Fruit fly (Drosophila melanogaster) whole organism, embryonic: ENCODE data around the gene CG15888.

Source experiments
- Aef1 ChIP-seq: fragments of 200-800 bp; sonication (Bioruptor generic); IDR thresholded peaks from 3 replicates; pipeline ENCODE4 v1.3.6; 2022; ENCODE audit warnings: missing biosample characterization, missing genetic modification characterization
- Bgb ChIP-seq: fragments of 200-800 bp; sonication (Bioruptor generic); IDR thresholded peaks from 2 replicates; pipeline ENCODE4 v1.3.6; 2022; ENCODE audit warnings: missing biosample characterization, missing genetic modification characterization; ENCODE audit not compliant: partially characterized antibody
- CG10267 ChIP-seq: fragments of 200-800 bp; sonication (Bioruptor generic); optimal IDR thresholded peaks from 2 replicates; lab custom pipeline; 2018; ENCODE audit warnings: missing biosample characterization, mild to moderate bottlenecking, missing genetic modification characterization, moderate library complexity
- CG10321 ChIP-seq: fragments of 200-800 bp; sonication (Bioruptor generic); IDR thresholded peaks from 2 replicates; pipeline ENCODE4 v1.3.6; 2022; ENCODE audit warnings: missing biosample characterization, missing genetic modification characterization
- CG10431 ChIP-seq: fragments of 200-800 bp; sonication (Bioruptor generic); optimal IDR thresholded peaks from 3 replicates; lab custom pipeline; 2018; ENCODE audit warnings: missing biosample characterization, mild to moderate bottlenecking, missing genetic modification characterization
- CG11456 ChIP-seq: fragments of 200-800 bp; sonication (Bioruptor generic); IDR thresholded peaks from 3 replicates; pipeline ENCODE4 v1.3.6; 2022; ENCODE audit warnings: missing biosample characterization, missing genetic modification characterization
- CG12236 ChIP-seq: fragments of 200-800 bp; sonication (Bioruptor generic); optimal IDR thresholded peaks from 2 replicates; lab custom pipeline; 2016; ENCODE audit warnings: missing biosample characterization, missing genetic modification characterization
- CG13123 ChIP-seq: fragments of 200-800 bp; sonication (Bioruptor generic); optimal IDR thresholded peaks from 2 replicates; lab custom pipeline; 2016; ENCODE audit warnings: missing biosample characterization, missing genetic modification characterization
- CG14050 ChIP-seq: fragments of 200-800 bp; sonication (Bioruptor generic); IDR thresholded peaks from 3 replicates; pipeline ENCODE4 v1.3.6; 2022; ENCODE audit warnings: missing biosample characterization, missing genetic modification characterization
- CG15479 ChIP-seq: fragments of 200-800 bp; sonication (Bioruptor generic); optimal IDR thresholded peaks from 3 replicates; lab custom pipeline; 2019; ENCODE audit warnings: missing biosample characterization, mild to moderate bottlenecking, missing genetic modification characterization, moderate library complexity
- CG1647 ChIP-seq: fragments of 200-800 bp; sonication (Bioruptor generic); optimal IDR thresholded peaks from 3 replicates; lab custom pipeline; 2016; ENCODE audit warnings: missing biosample characterization, missing genetic modification characterization
- CG17829 ChIP-seq: fragments of 200-800 bp; optimal IDR thresholded peaks from 2 replicates; lab custom pipeline; 2019; ENCODE audit warnings: missing biosample characterization, mild to moderate bottlenecking, missing genetic modification characterization, moderate library complexity
- CG2202 ChIP-seq: fragments of 200-800 bp; sonication (Bioruptor generic); optimal IDR thresholded peaks from 2 replicates; lab custom pipeline; 2018; ENCODE audit warnings: missing biosample characterization, mild to moderate bottlenecking, missing genetic modification characterization
- CG30020 ChIP-seq: fragments of 200-800 bp; optimal IDR thresholded peaks from 2 replicates; lab custom pipeline; 2019; ENCODE audit warnings: missing biosample characterization, mild to moderate bottlenecking, missing genetic modification characterization, moderate library complexity
- CG30431 ChIP-seq: fragments of 200-800 bp; sonication (Bioruptor generic); optimal IDR thresholded peaks from 2 replicates; lab custom pipeline; 2017; ENCODE audit warnings: missing biosample characterization, missing genetic modification characterization
- CG32532 ChIP-seq: fragments of 200-800 bp; sonication (Bioruptor generic); IDR thresholded peaks from 2 replicates; pipeline ENCODE4 v1.3.6; 2022; ENCODE audit warnings: missing biosample characterization, missing genetic modification characterization
- CG3281 ChIP-seq: fragments of 200-800 bp; sonication (Bioruptor generic); optimal IDR thresholded peaks from 3 replicates; lab custom pipeline; 2017; ENCODE audit warnings: missing biosample characterization, mild to moderate bottlenecking, missing genetic modification characterization
- CG42726 ChIP-seq: fragments of 200-800 bp; sonication (Bioruptor generic); IDR thresholded peaks from 2 replicates; pipeline ENCODE4 v1.3.6; 2022; ENCODE audit warnings: missing biosample characterization, missing genetic modification characterization; ENCODE audit not compliant: partially characterized antibody
- CG4328 ChIP-seq: fragments of 200-800 bp; sonication (Bioruptor generic); optimal IDR thresholded peaks from 3 replicates; lab custom pipeline; 2017; ENCODE audit warnings: missing biosample characterization, missing genetic modification reagents, missing genetic modification characterization
- CG4707 ChIP-seq: fragments of 200-800 bp; sonication (Bioruptor generic); optimal IDR thresholded peaks from 2 replicates; lab custom pipeline; 2018; ENCODE audit warnings: missing biosample characterization, mild to moderate bottlenecking, missing genetic modification characterization, moderate library complexity
- CG6765 ChIP-seq: fragments of 200-800 bp; sonication (Bioruptor generic); optimal IDR thresholded peaks from 3 replicates; lab custom pipeline; 2017; ENCODE audit warnings: missing biosample characterization, mild to moderate bottlenecking, missing genetic modification characterization
- CG7357 ChIP-seq: fragments of 200-800 bp; sonication (Bioruptor generic); IDR thresholded peaks from 3 replicates; pipeline ENCODE4 v1.3.6; 2022; ENCODE audit warnings: missing biosample characterization, missing genetic modification characterization
- CG9215 ChIP-seq: fragments of 200-800 bp; sonication (Bioruptor generic); IDR thresholded peaks from 2 replicates; pipeline ENCODE4 v1.3.6; 2022; ENCODE audit warnings: missing biosample characterization, missing genetic modification characterization
- CG9932 ChIP-seq: fragments of 200-800 bp; sonication (Bioruptor generic); IDR thresholded peaks from 2 replicates; pipeline ENCODE4 v1.3.6; 2022; ENCODE audit warnings: missing biosample characterization, missing genetic modification characterization
- CkIIα-i1 ChIP-seq: fragments of 200-800 bp; sonication (Bioruptor generic); IDR thresholded peaks from 2 replicates; pipeline ENCODE4 v1.3.6; 2022; ENCODE audit warnings: missing biosample characterization, missing genetic modification characterization
- Doc2 ChIP-seq: fragments of 200-800 bp; sonication (Bioruptor generic); IDR thresholded peaks from 2 replicates; pipeline ENCODE4 v1.3.6; 2022; ENCODE audit warnings: missing biosample characterization, missing genetic modification characterization
- Dref ChIP-seq: fragments of 200-800 bp; sonication (Bioruptor generic); IDR thresholded peaks from 2 replicates; pipeline ENCODE4 v1.3.6; 2022; ENCODE audit warnings: missing biosample characterization, missing genetic modification characterization
- Fer2 ChIP-seq: fragments of 200-800 bp; sonication (Bioruptor generic); optimal IDR thresholded peaks from 2 replicates; lab custom pipeline; 2018; ENCODE audit warnings: missing biosample characterization, mild to moderate bottlenecking, missing genetic modification characterization, moderate library complexity
- GATAe ChIP-seq: fragments of 200-800 bp; sonication (Bioruptor generic); conservative IDR thresholded peaks from 2 replicates; pipeline ENCODE4 v1.3.6; 2022; ENCODE audit warnings: missing biosample characterization, missing genetic modification characterization
- H2.0 ChIP-seq: fragments of 200-800 bp; sonication (Bioruptor generic); IDR thresholded peaks from 2 replicates; pipeline ENCODE4 v1.3.6; 2022; ENCODE audit warnings: missing biosample characterization, missing genetic modification characterization
- Lhr ChIP-seq: fragments of 200-800 bp; sonication (Bioruptor generic); optimal IDR thresholded peaks from 3 replicates; lab custom pipeline; 2017; ENCODE audit warnings: mild to moderate bottlenecking, missing biosample characterization, missing genetic modification reagents, missing genetic modification characterization
- Mes4 ChIP-seq: fragments of 200-800 bp; sonication (Bioruptor generic); optimal IDR thresholded peaks from 2 replicates; lab custom pipeline; 2016; ENCODE audit warnings: missing biosample characterization, missing genetic modification characterization
- ash1 ChIP-seq: fragments of 200-800 bp; sonication (Bioruptor generic); optimal IDR thresholded peaks from 2 replicates; lab custom pipeline; 2018; ENCODE audit warnings: missing biosample characterization, mild to moderate bottlenecking, missing genetic modification characterization
- cad ChIP-seq: fragments of >200 bp; optimal IDR thresholded peaks from 2 replicates; lab custom pipeline; 2017; ENCODE audit warnings: missing biosample characterization, missing genetic modification characterization
- cas ChIP-seq: fragments of 200-800 bp; sonication (Bioruptor generic); IDR thresholded peaks from 2 replicates; pipeline ENCODE4 v1.3.6; 2022; ENCODE audit warnings: missing biosample characterization, missing genetic modification characterization
- dimm ChIP-seq: fragments of 200-800 bp; sonication (Bioruptor generic); IDR thresholded peaks from 2 replicates; pipeline ENCODE4 v1.3.6; 2022; ENCODE audit warnings: missing biosample characterization, missing genetic modification characterization
- disco-r ChIP-seq: fragments of 200-800 bp; sonication (Bioruptor generic); optimal IDR thresholded peaks from 2 replicates; lab custom pipeline; 2016; ENCODE audit warnings: missing biosample characterization, missing genetic modification characterization
- eve ChIP-seq, 2 experiments: fragments of >200 bp; optimal IDR thresholded peaks; 2 replicates each; lab custom pipeline; 2017; ENCODE audit warnings: missing biosample characterization in 2 of 2, missing genetic modification characterization in 2 of 2
- gt ChIP-seq: fragments of 200-800 bp; sonication (Bioruptor generic); IDR thresholded peaks from 2 replicates; pipeline ENCODE4 v1.3.6; 2022; ENCODE audit warnings: missing biosample characterization, missing genetic modification characterization
- hb ChIP-seq: fragments of 200-800 bp; sonication (Bioruptor generic); IDR thresholded peaks from 3 replicates; pipeline ENCODE4 v1.3.6; 2022; ENCODE audit warnings: missing biosample characterization, missing genetic modification characterization; ENCODE audit not compliant: partially characterized antibody
- insv ChIP-seq, 2 experiments: fragments of 200-800 bp; sonication (Bioruptor generic); optimal IDR thresholded peaks; 3 replicates each; lab custom pipeline; 2016 to 2018; ENCODE audit warnings: missing biosample characterization in 2 of 2, missing genetic modification characterization in 2 of 2
- jigr1 ChIP-seq: fragments of 200-800 bp; sonication (Bioruptor generic); IDR thresholded peaks from 3 replicates; pipeline ENCODE4 v1.3.6; 2022; ENCODE audit warnings: missing biosample characterization, missing genetic modification characterization
- prd ChIP-seq, 3 experiments: fragments of >200 bp in 2 of 3; fragments of 200-800 bp in 1 of 3; sonication (Bioruptor generic) in 1 of 3; optimal IDR thresholded peaks in 2 of 3; IDR thresholded peaks in 1 of 3; 2 replicates in 2 of 3; 3 replicates in 1 of 3; pipeline versions ENCODE4 v1.3.6 to Lab custom; 2017 to 2022; ENCODE audit warnings: missing biosample characterization in 1 of 3, missing genetic modification characterization in 1 of 3
- run ChIP-seq: fragments of 200-800 bp; sonication (Bioruptor generic); optimal IDR thresholded peaks from 3 replicates; lab custom pipeline; 2018; ENCODE audit warnings: missing biosample characterization, mild to moderate bottlenecking, missing genetic modification characterization
- sc ChIP-seq, 3 experiments: fragments of >200 bp in 2 of 3; fragments of 200-800 bp in 1 of 3; sonication (Bioruptor generic) in 1 of 3; optimal IDR thresholded peaks; 2 replicates in 2 of 3; 3 replicates in 1 of 3; lab custom pipeline; 2017; ENCODE audit warnings: mild to moderate bottlenecking in 1 of 3, missing biosample characterization in 1 of 3, missing genetic modification characterization in 1 of 3, missing genetic modification reagents in 1 of 3
- sens ChIP-seq: fragments of 200-800 bp; sonication (Bioruptor generic); peaks from one replicate; lab custom pipeline; 2016; ENCODE audit warnings: missing biosample characterization, missing genetic modification characterization
- so ChIP-seq: fragments of 200-800 bp; sonication (Bioruptor generic); IDR thresholded peaks from 3 replicates; pipeline ENCODE4 v1.3.6; 2022; ENCODE audit warnings: missing biosample characterization, missing genetic modification characterization
- trh ChIP-seq: fragments of 200-800 bp; sonication (Bioruptor generic); optimal IDR thresholded peaks from 2 replicates; lab custom pipeline; 2016; ENCODE audit warnings: missing biosample characterization, missing genetic modification characterization
- zen2 ChIP-seq: fragments of 200-800 bp; sonication (Bioruptor generic); IDR thresholded peaks from 3 replicates; pipeline ENCODE4 v1.3.6; 2022; ENCODE audit warnings: missing biosample characterization, missing genetic modification characterization; ENCODE audit not compliant: partially characterized antibody
- zfh2 ChIP-seq: fragments of 200-800 bp; sonication (Bioruptor generic); optimal IDR thresholded peaks from 2 replicates; lab custom pipeline; 2016; ENCODE audit warnings: missing biosample characterization, missing genetic modification characterization

Gene CG15888

dm6 chr3R:13293148-13293756, 6.9 kb upstream of the CG15888 start, which contains the start of gene wntD:
TSS of gene wntD (minus strand) at chr3R:13293198.
- TF ChIP-seq CG9215 (GFP tag; lab: Robert Waterston, UW) (no peak), zen2 (no peak), Bgb (GFP tag; lab: Robert Waterston, UW) (no peak), CG1647 (GFP tag; lab: Kevin White, UChicago) (no peak), trh (no peak), CG32532 (GFP tag; lab: Robert Waterston, UW) (no peak), CG2202 (tag; lab: Kevin White, UChicago) (no peak), Lhr (GFP tag; lab: Kevin White, UChicago) (no peak), H2.0 (GFP tag; lab: Robert Waterston, UW) (no peak), CG12236 (no peak), cad (GFP tag; lab: Kevin White, UChicago) (peak; percentile 77), sc (optimal IDR thresholded peaks at IDR 0.05; lab: Kevin White, UChicago) (no peak), sc (GFP tag; optimal IDR thresholded peaks at IDR 0.05; lab: Kevin White, UChicago) (no peak), cas (GFP tag; lab: Robert Waterston, UW) (no peak), CG7357 (GFP tag; lab: Robert Waterston, UW) (0 out of 3 replicates have a peak, but pooled peaks have one; percentile 10), CG30431 (GFP tag; lab: Kevin White, UChicago) (no peak), ash1 (no peak), insv (GFP tag; optimal IDR thresholded peaks at IDR 0.05; lab: Kevin White, UChicago) (peak in 1 of 2 experiments; percentile 64), hb (GFP tag; lab: Robert Waterston, UW) (no peak), CG10267 (tag; lab: Kevin White, UChicago) (no peak), zfh2 (no peak), so (GFP tag; lab: Robert Waterston, UW) (no peak), CG42726 (GFP tag; lab: Robert Waterston, UW) (no peak), CG10321 (no peak), CG9932 (GFP tag; lab: Robert Waterston, UW) (0 out of 2 replicates have a peak, but pooled peaks have one; percentile 17), CG17829 (tag; lab: Kevin White, UChicago) (no peak), CG13123 (GFP tag; lab: Kevin White, UChicago) (no peak), Doc2 (no peak), CG10431 (GFP tag; lab: Kevin White, UChicago) (no peak), Aef1 (no peak), Fer2 (tag; lab: Kevin White, UChicago) (no peak), CG14050 (GFP tag; lab: Robert Waterston, UW) (no peak), GATAe (no peak), CG3281 (GFP tag; lab: Kevin White, UChicago) (no peak), Mes4 (GFP tag; lab: Kevin White, UChicago) (no peak), CG4328 (GFP tag; lab: Kevin White, UChicago) (no peak), CG6765 (GFP tag; lab: Kevin White, UChicago) (no peak), CG11456 (GFP tag; lab: Robert Waterston, UW) (no peak), eve (GFP tag; optimal IDR thresholded peaks at IDR 0.05; lab: Kevin White, UChicago) (no peak), prd (optimal IDR thresholded peaks at IDR 0.05; lab: Kevin White, UChicago) (no peak), prd (GFP tag; IDR thresholded peaks at IDR 0.05; lab: Robert Waterston, UW) (peak; percentile 33; the same call in 2 of the 3 replicates), dimm (no peak), CG15479 (GFP tag; lab: Kevin White, UChicago) (peak; percentile 87), CG30020 (tag; lab: Kevin White, UChicago) (no peak), sens (GFP tag; lab: Kevin White, UChicago) (peak; percentile 4), jigr1 (GFP tag; lab: Robert Waterston, UW) (0 out of 3 replicates have a peak, but pooled peaks have one; percentile 31), CkIIα-i1 (no peak), Dref (GFP tag; lab: Robert Waterston, UW) (0 out of 2 replicates have a peak, but pooled peaks have one; percentile 28), run (no peak), gt (GFP tag; lab: Robert Waterston, UW) (peak; percentile 37; the same call in 1 of the 2 replicates), disco-r (GFP tag; lab: Kevin White, UChicago) (no peak), CG4707 (GFP tag; lab: Kevin White, UChicago) (no peak)
